Fruit fly (Drosophila melanogaster) whole organism, embryonic: Measurements from ENCODE around the gene asun.
A peak's percentile ranks its signal among the peaks of the same experiment; 100 is the strongest.

Experiments used
- CG10431 ChIP-seq: fragments of 200-800 bp; sonication (Bioruptor generic); optimal IDR thresholded peaks from 3 replicates; lab custom pipeline; 2018; ENCODE audit warnings: missing biosample characterization, mild to moderate bottlenecking, missing genetic modification characterization
- CG10565 ChIP-seq: fragments of 200-800 bp; sonication (Bioruptor generic); optimal IDR thresholded peaks from 3 replicates; lab custom pipeline; 2016; ENCODE audit warnings: missing biosample characterization, mild to moderate bottlenecking, missing genetic modification characterization
- CG11093 ChIP-seq: fragments of 200-800 bp; sonication (Bioruptor generic); IDR thresholded peaks from 3 replicates; pipeline ENCODE4 v1.3.6; 2022; ENCODE audit warnings: missing biosample characterization, missing genetic modification characterization
- CG13894 ChIP-seq: fragments of 200-800 bp; sonication (Bioruptor generic); optimal IDR thresholded peaks from 3 replicates; lab custom pipeline; 2018; ENCODE audit warnings: missing biosample characterization, mild to moderate bottlenecking, missing genetic modification characterization, moderate library complexity
- CG14860 ChIP-seq: fragments of 200-800 bp; sonication (Bioruptor generic); IDR thresholded peaks from 3 replicates; pipeline ENCODE4 v1.3.6; 2022; ENCODE audit warnings: missing biosample characterization, missing genetic modification characterization; ENCODE audit not compliant: partially characterized antibody
- CG15269 ChIP-seq: fragments of 200-800 bp; sonication (Bioruptor generic); optimal IDR thresholded peaks from 2 replicates; lab custom pipeline; 2018; ENCODE audit warnings: missing biosample characterization, mild to moderate bottlenecking, missing genetic modification characterization, moderate library complexity
- CG16779 ChIP-seq: fragments of 200-800 bp; sonication (Bioruptor generic); IDR thresholded peaks from 2 replicates; pipeline ENCODE4 v1.3.6; 2022; ENCODE audit warnings: missing biosample characterization, missing genetic modification characterization
- CG17802 ChIP-seq: fragments of 200-800 bp; sonication (Bioruptor generic); optimal IDR thresholded peaks from 2 replicates; lab custom pipeline; 2018; ENCODE audit warnings: missing biosample characterization, mild to moderate bottlenecking, missing genetic modification characterization, moderate library complexity
- CG2116 ChIP-seq: fragments of 200-800 bp; sonication (Bioruptor generic); optimal IDR thresholded peaks from 3 replicates; lab custom pipeline; 2018; ENCODE audit warnings: missing biosample characterization, mild to moderate bottlenecking, missing genetic modification characterization
- CG30431 ChIP-seq: fragments of 200-800 bp; sonication (Bioruptor generic); optimal IDR thresholded peaks from 2 replicates; lab custom pipeline; 2017; ENCODE audit warnings: missing biosample characterization, missing genetic modification characterization
- CG32532 ChIP-seq: fragments of 200-800 bp; sonication (Bioruptor generic); IDR thresholded peaks from 2 replicates; pipeline ENCODE4 v1.3.6; 2022; ENCODE audit warnings: missing biosample characterization, missing genetic modification characterization
- CG33557 ChIP-seq: fragments of 200-800 bp; sonication (Bioruptor generic); optimal IDR thresholded peaks from 2 replicates; lab custom pipeline; 2019; ENCODE audit warnings: missing biosample characterization, mild to moderate bottlenecking, missing genetic modification characterization, moderate library complexity
- CG3995 ChIP-seq: fragments of 200-800 bp; sonication (Bioruptor generic); optimal IDR thresholded peaks from 3 replicates; lab custom pipeline; 2016; ENCODE audit warnings: missing biosample characterization, missing genetic modification characterization
- CG6175 ChIP-seq: fragments of 200-800 bp; sonication (Bioruptor generic); IDR thresholded peaks from 3 replicates; pipeline ENCODE4 v1.3.6; 2022; ENCODE audit warnings: missing biosample characterization, missing genetic modification characterization
- CG6254 ChIP-seq: fragments of 200-800 bp; sonication (Bioruptor generic); optimal IDR thresholded peaks from 3 replicates; lab custom pipeline; 2017; ENCODE audit warnings: mild to moderate bottlenecking, missing biosample characterization, missing genetic modification reagents, missing genetic modification characterization
- CG6813 ChIP-seq: fragments of 200-800 bp; sonication (Bioruptor generic); optimal IDR thresholded peaks from 2 replicates; lab custom pipeline; 2017; ENCODE audit warnings: missing biosample characterization, missing genetic modification characterization, mild to moderate bottlenecking, moderate library complexity, missing genetic modification reagents
- CG8290 ChIP-seq, 3 experiments: fragments of 200-800 bp; sonication (Bioruptor generic); optimal IDR thresholded peaks; 2 replicates each; lab custom pipeline; 2016 to 2019; ENCODE audit warnings: missing biosample characterization in 3 of 3, missing genetic modification characterization in 3 of 3, mild to moderate bottlenecking in 2 of 3, moderate library complexity in 1 of 3
- CG9727 ChIP-seq: fragments of 200-800 bp; sonication (Bioruptor generic); optimal IDR thresholded peaks from 3 replicates; lab custom pipeline; 2017; ENCODE audit warnings: missing biosample characterization, mild to moderate bottlenecking, missing genetic modification characterization
- Deaf1 ChIP-seq: fragments of 200-800 bp; optimal IDR thresholded peaks from 3 replicates; lab custom pipeline; 2019; ENCODE audit warnings: missing biosample characterization, mild to moderate bottlenecking, missing genetic modification characterization, moderate library complexity
- Dll ChIP-seq: fragments of 200-800 bp; sonication (Bioruptor generic); IDR thresholded peaks from 4 replicates; pipeline ENCODE4 v1.3.6; 2022; ENCODE audit warnings: missing biosample characterization, missing genetic modification characterization; ENCODE audit not compliant: partially characterized antibody
- Drgx ChIP-seq: fragments of 200-800 bp; sonication (Bioruptor generic); IDR thresholded peaks from 2 replicates; pipeline ENCODE4 v1.3.6; 2022; ENCODE audit warnings: missing biosample characterization, missing genetic modification characterization
- E2f2 ChIP-seq: fragments of 200-800 bp; sonication (Bioruptor generic); IDR thresholded peaks from 2 replicates; pipeline ENCODE4 v1.3.6; 2022; ENCODE audit warnings: missing biosample characterization, missing genetic modification characterization
- HHEX ChIP-seq: fragments of 200-800 bp; sonication (Bioruptor generic); optimal IDR thresholded peaks from 3 replicates; lab custom pipeline; 2017; ENCODE audit warnings: missing biosample characterization, mild to moderate bottlenecking, missing genetic modification characterization, missing genetic modification reagents
- Side ChIP-seq: fragments of 200-800 bp; sonication (Bioruptor generic); optimal IDR thresholded peaks from 2 replicates; lab custom pipeline; 2016; ENCODE audit warnings: missing biosample characterization, missing genetic modification characterization
- Ssrp ChIP-seq: fragments of 200-800 bp; sonication (Bioruptor generic); optimal IDR thresholded peaks from 2 replicates; lab custom pipeline; 2018; ENCODE audit warnings: missing biosample characterization, mild to moderate bottlenecking, missing genetic modification characterization, moderate library complexity
- amos ChIP-seq: fragments of 200-800 bp; sonication (Bioruptor generic); IDR thresholded peaks from 2 replicates; pipeline ENCODE4 v1.3.6; 2022; ENCODE audit warnings: missing biosample characterization, missing genetic modification characterization; ENCODE audit not compliant: partially characterized antibody
- ash1 ChIP-seq: fragments of 200-800 bp; sonication (Bioruptor generic); optimal IDR thresholded peaks from 2 replicates; lab custom pipeline; 2018; ENCODE audit warnings: missing biosample characterization, mild to moderate bottlenecking, missing genetic modification characterization
- bigmax ChIP-seq: fragments of 200-800 bp; sonication (Bioruptor generic); optimal IDR thresholded peaks from 2 replicates; lab custom pipeline; 2018; ENCODE audit warnings: missing biosample characterization, mild to moderate bottlenecking, missing genetic modification characterization
- caup ChIP-seq: fragments of 200-800 bp; sonication (Bioruptor generic); optimal IDR thresholded peaks from 3 replicates; lab custom pipeline; 2017; ENCODE audit warnings: missing biosample characterization, mild to moderate bottlenecking, missing genetic modification characterization, moderate library complexity; ENCODE audit not compliant: severe bottlenecking
- chn ChIP-seq: fragments of 200-800 bp; sonication (Bioruptor generic); optimal IDR thresholded peaks from 2 replicates; lab custom pipeline; 2016; ENCODE audit warnings: missing biosample characterization, missing genetic modification characterization
- croc ChIP-seq: fragments of 200-800 bp; sonication (Bioruptor generic); conservative IDR thresholded peaks from 3 replicates; pipeline ENCODE4 v1.3.6; 2022; ENCODE audit warnings: missing biosample characterization, missing genetic modification characterization
- dysf ChIP-seq: fragments of 200-800 bp; sonication (Bioruptor generic); IDR thresholded peaks from 3 replicates; pipeline ENCODE4 v1.3.6; 2022; ENCODE audit warnings: missing biosample characterization, missing genetic modification characterization
- esg ChIP-seq: fragments of 200-800 bp; sonication (Bioruptor generic); conservative IDR thresholded peaks from 2 replicates; pipeline ENCODE4 v1.3.6; 2022; ENCODE audit warnings: missing biosample characterization, missing genetic modification characterization
- ewg ChIP-seq: fragments of 200-800 bp; sonication (Bioruptor generic); optimal IDR thresholded peaks from 3 replicates; lab custom pipeline; 2017; ENCODE audit warnings: mild to moderate bottlenecking, missing biosample characterization, missing genetic modification reagents, missing genetic modification characterization
- fd64A ChIP-seq: fragments of 200-800 bp; sonication (Bioruptor generic); optimal IDR thresholded peaks from 3 replicates; lab custom pipeline; 2018; ENCODE audit warnings: missing biosample characterization, mild to moderate bottlenecking, missing genetic modification characterization
- fru ChIP-seq: fragments of >200 bp; optimal IDR thresholded peaks from 2 replicates; lab custom pipeline; 2017
- mam ChIP-seq: fragments of 200-800 bp; sonication (Bioruptor generic); optimal IDR thresholded peaks from 3 replicates; lab custom pipeline; 2016; ENCODE audit warnings: missing biosample characterization, missing genetic modification characterization
- pita ChIP-seq: fragments of 200-800 bp; sonication (Bioruptor generic); optimal IDR thresholded peaks from 2 replicates; lab custom pipeline; 2017; ENCODE audit warnings: missing biosample characterization, mild to moderate bottlenecking, missing genetic modification characterization
- run ChIP-seq: fragments of 200-800 bp; sonication (Bioruptor generic); optimal IDR thresholded peaks from 3 replicates; lab custom pipeline; 2018; ENCODE audit warnings: missing biosample characterization, mild to moderate bottlenecking, missing genetic modification characterization
- salm ChIP-seq: fragments of 200-800 bp; sonication (Bioruptor generic); optimal IDR thresholded peaks from 2 replicates; lab custom pipeline; 2018; ENCODE audit warnings: missing biosample characterization, mild to moderate bottlenecking, missing genetic modification characterization
- sc ChIP-seq, 3 experiments: fragments of >200 bp in 2 of 3; fragments of 200-800 bp in 1 of 3; sonication (Bioruptor generic) in 1 of 3; optimal IDR thresholded peaks; 2 replicates in 2 of 3; 3 replicates in 1 of 3; lab custom pipeline; 2017; ENCODE audit warnings: mild to moderate bottlenecking in 1 of 3, missing biosample characterization in 1 of 3, missing genetic modification characterization in 1 of 3, missing genetic modification reagents in 1 of 3
- sens-2 ChIP-seq: fragments of 200-800 bp; sonication (Bioruptor generic); IDR thresholded peaks from 2 replicates; pipeline ENCODE4 v1.3.6; 2022; ENCODE audit warnings: missing biosample characterization, missing genetic modification characterization
- seq ChIP-seq: fragments of 200-800 bp; sonication (Bioruptor generic); IDR thresholded peaks from 2 replicates; pipeline ENCODE4 v1.3.6; 2022; ENCODE audit warnings: missing biosample characterization, missing genetic modification characterization
- shn ChIP-seq: fragments of 200-800 bp; sonication (Bioruptor generic); optimal IDR thresholded peaks from 3 replicates; lab custom pipeline; 2016; ENCODE audit warnings: missing biosample characterization, missing genetic modification characterization
- sqz ChIP-seq: fragments of 200-800 bp; sonication (Bioruptor generic); optimal IDR thresholded peaks from 3 replicates; lab custom pipeline; 2018; ENCODE audit warnings: missing biosample characterization, mild to moderate bottlenecking, missing genetic modification characterization
- twi ChIP-seq: fragments of 200-800 bp; optimal IDR thresholded peaks from 2 replicates; lab custom pipeline; 2019; ENCODE audit warnings: missing biosample characterization, mild to moderate bottlenecking, missing genetic modification characterization, moderate library complexity

asun gene

dm6 chr3R:16280003-16280998 is 16.2 kb downstream of the asun start (continued):
- TF ChIP-seq CG11093 (GFP tag; lab: Robert Waterston, UW) (peak; percentile 98), Drgx (GFP tag; lab: Robert Waterston, UW) (peak; percentile 99), CG13894 (tag; lab: Kevin White, UChicago) (peak; percentile 99), HHEX (GFP tag; lab: Kevin White, UChicago) (peak; percentile 99), esg (peak; percentile 99), CG32532 (GFP tag; lab: Robert Waterston, UW) (peak; percentile 99), twi (tag; lab: Kevin White, UChicago) (peak; percentile 99), sc (optimal IDR thresholded peaks at IDR 0.05; lab: Kevin White, UChicago) (no peak), sc (GFP tag; optimal IDR thresholded peaks at IDR 0.05; lab: Kevin White, UChicago) (peak; percentile 99), mam (GFP tag; lab: Kevin White, UChicago) (peak; percentile 99), CG33557 (peak; percentile 100), ewg (GFP tag; lab: Kevin White, UChicago) (peak; percentile 97), amos (GFP tag; lab: Robert Waterston, UW) (0 out of 2 replicates have a peak, but pooled peaks have one; percentile 24), CG10431 (GFP tag; lab: Kevin White, UChicago) (peak; percentile 97), CG14860 (GFP tag; lab: Robert Waterston, UW) (no peak), pita (GFP tag; lab: Kevin White, UChicago) (no peak), croc (GFP tag; lab: Robert Waterston, UW) (peak; percentile 98), bigmax (peak; percentile 75), Dll (GFP tag; lab: Robert Waterston, UW) (peak; percentile 59; the same call in 3 of the 4 replicates), E2f2 (peak; percentile 94), CG6813 (peak; percentile 99), Side (GFP tag; lab: Kevin White, UChicago) (peak; percentile 99), fru (lab: Kevin White, UChicago) (no peak), CG2116 (GFP tag; lab: Kevin White, UChicago) (peak; percentile 93), Deaf1 (tag; lab: Kevin White, UChicago) (peak; percentile 91), CG9727 (GFP tag; lab: Kevin White, UChicago) (peak; percentile 100), fd64A (peak; percentile 96), dysf (GFP tag; lab: Robert Waterston, UW) (peak; percentile 99), CG17802 (tag; lab: Kevin White, UChicago) (peak; percentile 90), salm (tag; lab: Kevin White, UChicago) (peak; percentile 99), sens-2 (peak; percentile 98), caup (GFP tag; lab: Kevin White, UChicago) (peak; percentile 99), ash1 (peak; percentile 92), CG8290 (GFP tag; optimal IDR thresholded peaks at IDR 0.05; lab: Kevin White, UChicago) (peak; percentile 99), CG8290 (tag; optimal IDR thresholded peaks at IDR 0.05; lab: Kevin White, UChicago) (peak; percentile 95 to 99), CG6254 (GFP tag; lab: Kevin White, UChicago) (peak; percentile 96), seq (peak; percentile 100), CG15269 (tag; lab: Kevin White, UChicago) (peak; percentile 100), sqz (GFP tag; lab: Kevin White, UChicago) (peak; percentile 99), Ssrp (tag; lab: Kevin White, UChicago) (peak; percentile 99), CG30431 (GFP tag; lab: Kevin White, UChicago) (peak; percentile 97), CG6175 (GFP tag; lab: Robert Waterston, UW) (peak; percentile 95), chn (GFP tag; lab: Kevin White, UChicago) (peak; percentile 99), CG16779 (peak; percentile 99), run (tag; lab: Kevin White, UChicago) (peak; percentile 99), CG3995 (GFP tag; lab: Kevin White, UChicago) (peak; percentile 86), CG10565 (peak; percentile 96), shn (GFP tag; lab: Kevin White, UChicago) (peak; percentile 99)
